Worm (Caenorhabditis elegans) whole organism, L3 larva: ENCODE measurements around the gene her-1.

Experiments
- R02D3.7 ChIP-seq: fragments of 150-350 bp; optimal IDR thresholded peaks from 2 replicates; lab custom pipeline; 2014; ENCODE audit warnings: missing biosample characterization, missing genetic modification characterization
- ZK546.5 ChIP-seq: sonication (generic microtip); optimal IDR thresholded peaks from 2 replicates; lab custom pipeline; 2017; ENCODE audit warnings: missing biosample characterization, missing genetic modification characterization
- aly-2 ChIP-seq: fragments of 150-350 bp; optimal IDR thresholded peaks from 2 replicates; lab custom pipeline; 2014; ENCODE audit warnings: missing biosample characterization, missing genetic modification characterization
- ama-1 ChIP-seq: fragments of 150-350 bp; optimal IDR thresholded peaks from 2 replicates; lab custom pipeline; 2018
- ceh-16 ChIP-seq: sonication (generic microtip); optimal IDR thresholded peaks from 2 replicates; lab custom pipeline; 2017; ENCODE audit warnings: missing biosample characterization, missing genetic modification characterization
- ceh-28 ChIP-seq: fragments of 150-350 bp; optimal IDR thresholded peaks from 2 replicates; lab custom pipeline; 2014; ENCODE audit warnings: missing biosample characterization, missing genetic modification reagents, missing genetic modification characterization
- ceh-82 ChIP-seq: fragments of 150-350 bp; optimal IDR thresholded peaks from 2 replicates; lab custom pipeline; 2014; ENCODE audit warnings: missing biosample characterization, missing genetic modification characterization
- ceh-9 ChIP-seq: sonication (generic microtip); optimal IDR thresholded peaks from 2 replicates; lab custom pipeline; 2018; ENCODE audit warnings: missing biosample characterization, missing genetic modification characterization
- daf-12 ChIP-seq: fragments of 150-350 bp; optimal IDR thresholded peaks from 2 replicates; lab custom pipeline; 2014; ENCODE audit warnings: missing biosample characterization, missing genetic modification reagents, missing genetic modification characterization
- egl-27 ChIP-seq: sonication (generic microtip); optimal IDR thresholded peaks from 4 replicates; lab custom pipeline; 2017; ENCODE audit warnings: missing biosample characterization, missing genetic modification reagents, missing genetic modification characterization
- egl-5 ChIP-seq: fragments of 150-350 bp; optimal IDR thresholded peaks from 2 replicates; lab custom pipeline; 2017; ENCODE audit warnings: missing biosample characterization, missing genetic modification reagents, missing genetic modification characterization, inconsistent platforms
- elt-1 ChIP-seq: fragments of 150-350 bp; optimal IDR thresholded peaks from 2 replicates; lab custom pipeline; 2014; ENCODE audit warnings: missing biosample characterization, missing genetic modification characterization
- elt-3 ChIP-seq, 3 experiments: fragments of 150-350 bp in 1 of 3; sonication (generic microtip) in 2 of 3; optimal IDR thresholded peaks; 2 replicates in 2 of 3; 4 replicates in 1 of 3; lab custom pipeline; 2014 to 2017; ENCODE audit warnings: missing biosample characterization in 3 of 3, missing genetic modification characterization in 3 of 3
- eor-1 ChIP-seq, 2 experiments: fragments of 150-350 bp; optimal IDR thresholded peaks; 2 replicates each; lab custom pipeline; 2014 to 2018; ENCODE audit warnings: missing biosample characterization in 2 of 2, missing genetic modification characterization in 2 of 2
- fkh-10 ChIP-seq: sonication (generic microtip); optimal IDR thresholded peaks from 2 replicates; lab custom pipeline; 2017; ENCODE audit warnings: missing biosample characterization, missing genetic modification reagents, missing genetic modification characterization
- fkh-2 ChIP-seq: fragments of 150-350 bp; optimal IDR thresholded peaks from 2 replicates; lab custom pipeline; 2014; ENCODE audit warnings: missing biosample characterization, missing genetic modification reagents, missing genetic modification characterization
- fos-1 ChIP-seq: fragments of 150-350 bp; optimal IDR thresholded peaks from 2 replicates; lab custom pipeline; 2014; ENCODE audit warnings: missing biosample characterization, missing genetic modification characterization
- hmg-11 ChIP-seq: sonication (generic microtip); optimal IDR thresholded peaks from 2 replicates; lab custom pipeline; 2016; ENCODE audit warnings: missing genetic modification characterization, missing compliant biosample characterization
- jun-1 ChIP-seq: fragments of 150-350 bp; optimal IDR thresholded peaks from 2 replicates; lab custom pipeline; 2014; ENCODE audit warnings: missing biosample characterization, missing genetic modification reagents, missing genetic modification characterization
- lin-15B ChIP-seq: fragments of 150-350 bp; optimal IDR thresholded peaks from 2 replicates; lab custom pipeline; 2014; ENCODE audit warnings: missing biosample characterization, missing genetic modification characterization
- lin-39 ChIP-seq: fragments of 150-350 bp; optimal IDR thresholded peaks from 2 replicates; lab custom pipeline; 2018; ENCODE audit warnings: missing biosample characterization, missing genetic modification reagents, missing genetic modification characterization
- mdl-1 ChIP-seq: fragments of 150-350 bp; optimal IDR thresholded peaks from 2 replicates; lab custom pipeline; 2014; ENCODE audit warnings: missing biosample characterization, missing genetic modification characterization
- mml-1 ChIP-seq: fragments of 150-350 bp; sonication (generic microtip); optimal IDR thresholded peaks from 3 replicates; lab custom pipeline; 2014; ENCODE audit warnings: missing biosample characterization, missing genetic modification characterization
- nfya-1 ChIP-seq: sonication (generic microtip); optimal IDR thresholded peaks from 2 replicates; lab custom pipeline; 2017; ENCODE audit warnings: missing genetic modification characterization, mild to moderate bottlenecking, missing compliant biosample characterization, antibody characterized with exemption, moderate library complexity; ENCODE audit not compliant: insufficient read depth
- nhr-12 ChIP-seq: fragments of 150-350 bp; optimal IDR thresholded peaks from 2 replicates; lab custom pipeline; 2014; ENCODE audit warnings: missing biosample characterization, missing genetic modification characterization
- nhr-23 ChIP-seq: fragments of 150-350 bp; optimal IDR thresholded peaks from 2 replicates; lab custom pipeline; 2014; ENCODE audit warnings: missing biosample characterization, missing genetic modification reagents, missing genetic modification characterization
- nhr-237 ChIP-seq: fragments of 150-350 bp; optimal IDR thresholded peaks from 2 replicates; lab custom pipeline; 2014; ENCODE audit warnings: missing biosample characterization, missing genetic modification characterization
- nhr-25 ChIP-seq: sonication (generic microtip); optimal IDR thresholded peaks from 2 replicates; lab custom pipeline; 2017; ENCODE audit warnings: missing biosample characterization, missing genetic modification characterization
- nhr-28 ChIP-seq: fragments of 150-350 bp; optimal IDR thresholded peaks from 2 replicates; lab custom pipeline; 2014; ENCODE audit warnings: missing biosample characterization, missing genetic modification characterization
- nhr-43 ChIP-seq: sonication (generic microtip); optimal IDR thresholded peaks from 2 replicates; lab custom pipeline; 2016; ENCODE audit warnings: mild to moderate bottlenecking, missing genetic modification characterization, missing compliant biosample characterization; ENCODE audit not compliant: poor library complexity, severe bottlenecking
- nhr-76 ChIP-seq: fragments of 150-350 bp; sonication (generic microtip); optimal IDR thresholded peaks from 5 replicates; lab custom pipeline; 2014; ENCODE audit warnings: missing biosample characterization, missing genetic modification characterization
- nhr-77 ChIP-seq: fragments of 150-350 bp; optimal IDR thresholded peaks from 2 replicates; lab custom pipeline; 2014; ENCODE audit warnings: missing biosample characterization, missing genetic modification characterization
- pha-4 ChIP-seq: fragments of 150-350 bp; optimal IDR thresholded peaks from 2 replicates; lab custom pipeline; 2014; ENCODE audit warnings: missing biosample characterization, missing genetic modification reagents, missing genetic modification characterization
- pqm-1 ChIP-seq: fragments of 150-350 bp; optimal IDR thresholded peaks from 2 replicates; lab custom pipeline; 2017; ENCODE audit warnings: missing biosample characterization, missing genetic modification characterization, inconsistent platforms
- sea-2 ChIP-seq: fragments of 150-350 bp; sonication (generic microtip); optimal IDR thresholded peaks from 4 replicates; lab custom pipeline; 2014; ENCODE audit warnings: missing biosample characterization, missing genetic modification reagents, missing genetic modification characterization
- snpc-4 ChIP-seq: fragments of 150-350 bp; optimal IDR thresholded peaks from 2 replicates; lab custom pipeline; 2014; ENCODE audit warnings: missing biosample characterization, missing genetic modification characterization
- tbx-2 ChIP-seq: sonication (generic microtip); optimal IDR thresholded peaks from 2 replicates; lab custom pipeline; 2016; ENCODE audit warnings: mild to moderate bottlenecking, missing genetic modification characterization, missing compliant biosample characterization
- unc-39 ChIP-seq: sonication (generic microtip); optimal IDR thresholded peaks from 4 replicates; lab custom pipeline; 2017; ENCODE audit warnings: missing biosample characterization, missing genetic modification characterization
- unc-62 ChIP-seq: fragments of 150-350 bp; sonication (generic microtip); optimal IDR thresholded peaks from 4 replicates; lab custom pipeline; 2014; ENCODE audit warnings: missing biosample characterization, missing genetic modification reagents, missing genetic modification characterization
- ztf-11 ChIP-seq: fragments of 150-350 bp; optimal IDR thresholded peaks from 2 replicates; lab custom pipeline; 2014; ENCODE audit warnings: missing biosample characterization, missing genetic modification characterization
- ztf-4 ChIP-seq: fragments of 150-350 bp; optimal IDR thresholded peaks from 2 replicates; lab custom pipeline; 2014; ENCODE audit warnings: missing biosample characterization, missing genetic modification characterization

her-1 gene

ce11 chrV:9680260-9680659 is 16.6 kb upstream of the her-1 start:
- TF ChIP-seq tbx-2 (tag; lab: Kevin White, UChicago): no peak
- TF ChIP-seq mml-1 (tag; lab: Kevin White, UChicago): no peak
- TF ChIP-seq nhr-76 (tag; lab: Kevin White, UChicago): no peak
- no peak for TF ChIP-seq ceh-82 (tag; lab: Kevin White, UChicago)
- no peak for TF ChIP-seq egl-5 (tag; lab: Kevin White, UChicago)
- TF ChIP-seq fos-1 (tag; lab: Kevin White, UChicago): no peak
- no peak for TF ChIP-seq nhr-28 (tag; lab: Kevin White, UChicago)
- TF ChIP-seq pqm-1 (tag; lab: Kevin White, UChicago): no peak
- TF ChIP-seq nfya-1: no peak
- no peak for TF ChIP-seq nhr-237 (tag; lab: Kevin White, UChicago)
- TF ChIP-seq pha-4 (tag; lab: Kevin White, UChicago): no peak
- no peak for TF ChIP-seq nhr-77 (tag; lab: Kevin White, UChicago)
- no peak for TF ChIP-seq ztf-11 (tag; lab: Kevin White, UChicago)

ce11 chrV:9685559-9685958 is 11.3 kb upstream of the her-1 start, which contains the start of gene ZK287.4:
TSS of gene ZK287.4 (minus strand) at chrV:9685659.
- no peak for TF ChIP-seq pha-4 (tag; lab: Kevin White, UChicago)
- no peak for TF ChIP-seq unc-39
- TF ChIP-seq nhr-43 (tag; lab: Kevin White, UChicago): no peak
- no peak for TF ChIP-seq hmg-11 (tag; lab: Kevin White, UChicago)
- no peak for TF ChIP-seq nhr-237 (tag; lab: Kevin White, UChicago)
- TF ChIP-seq pqm-1 (tag; lab: Kevin White, UChicago): no peak
- no peak for TF ChIP-seq fkh-10 (GFP tag; lab: Kevin White, UChicago)
- no peak for TF ChIP-seq lin-15B (tag; lab: Kevin White, UChicago)
- TF ChIP-seq ceh-28: no peak
- no peak for TF ChIP-seq sea-2 (GFP tag; lab: Kevin White, UChicago)
- TF ChIP-seq nhr-25: no peak
- no peak for TF ChIP-seq elt-1 (tag; lab: Kevin White, UChicago)

ce11 chrV:9689364-9689763 is 7.5 kb upstream of the her-1 start:
- TF ChIP-seq eor-1 (tag; optimal IDR thresholded peaks at IDR 0.05; lab: Kevin White, UChicago): no peak
- TF ChIP-seq ama-1 (lab: Kevin White, UChicago): peak; percentile 32

- TF ChIP-seq ceh-9 (tag; lab: Kevin White, UChicago) (no peak), unc-62 (GFP tag; lab: Kevin White, UChicago) (no peak), nhr-237 (tag; lab: Kevin White, UChicago) (no peak), tbx-2 (tag; lab: Kevin White, UChicago) (no peak), nhr-25 (no peak), ZK546.5 (tag; lab: Kevin White, UChicago) (no peak), eor-1 (tag; optimal IDR thresholded peaks at IDR 0.05; lab: Kevin White, UChicago) (no peak), mml-1 (tag; lab: Kevin White, UChicago) (no peak), unc-39 (no peak), nhr-12 (tag; lab: Kevin White, UChicago) (no peak), aly-2 (tag; lab: Kevin White, UChicago) (no peak), mdl-1 (tag; lab: Kevin White, UChicago) (no peak), pqm-1 (tag; lab: Kevin White, UChicago) (no peak), egl-27 (tag; lab: Kevin White, UChicago) (no peak), jun-1 (tag; lab: Kevin White, UChicago) (no peak), daf-12 (tag; lab: Kevin White, UChicago) (no peak), ceh-16 (tag; lab: Kevin White, UChicago) (no peak)
- TF ChIP-seq, all 47 proteins: peak for 0
Measured at ce11 chrV:9690099-9690572, 6.7 kb upstream of the her-1 start, which contains the start of gene rbx-1. TSS of gene rbx-1 (minus strand) at chrV:9690522.

ce11 chrV:9690728-9691127 is 6.1 kb upstream of the her-1 start:
- peak; percentile 72 for TF ChIP-seq hmg-11 (tag; lab: Kevin White, UChicago)
- no peak for TF ChIP-seq aly-2 (tag; lab: Kevin White, UChicago)
- TF ChIP-seq nhr-25: peak; percentile 51
- no peak for TF ChIP-seq elt-1 (tag; lab: Kevin White, UChicago)
- TF ChIP-seq ceh-28: no peak
- no peak for TF ChIP-seq eor-1 (tag; optimal IDR thresholded peaks at IDR 0.05; lab: Kevin White, UChicago)
- no peak for TF ChIP-seq fos-1 (tag; lab: Kevin White, UChicago)
- no peak for TF ChIP-seq nhr-76 (tag; lab: Kevin White, UChicago)
- TF ChIP-seq fkh-10 (GFP tag; lab: Kevin White, UChicago): no peak
- TF ChIP-seq jun-1 (tag; lab: Kevin White, UChicago): no peak
- peak; percentile 41 for TF ChIP-seq nhr-23
- TF ChIP-seq egl-27 (tag; lab: Kevin White, UChicago): no peak
- no peak for TF ChIP-seq nhr-28 (tag; lab: Kevin White, UChicago)
- no peak for TF ChIP-seq ztf-4 (tag; lab: Kevin White, UChicago)
- no peak for TF ChIP-seq ztf-11 (tag; lab: Kevin White, UChicago)
- TF ChIP-seq sea-2 (GFP tag; lab: Kevin White, UChicago): no peak
- TF ChIP-seq elt-3 (tag; optimal IDR thresholded peaks at IDR 0.05; lab: Kevin White, UChicago): no peak
- TF ChIP-seq nhr-77 (tag; lab: Kevin White, UChicago): no peak
- peak; percentile 18 for TF ChIP-seq snpc-4
- TF ChIP-seq fkh-2: no peak
- no peak for TF ChIP-seq R02D3.7 (tag; lab: Kevin White, UChicago)
- TF ChIP-seq nfya-1: no peak
- no peak for TF ChIP-seq ceh-16 (tag; lab: Kevin White, UChicago)
- no peak for TF ChIP-seq nhr-12 (tag; lab: Kevin White, UChicago)
- no peak for TF ChIP-seq nhr-43 (tag; lab: Kevin White, UChicago)
- TF ChIP-seq lin-39: no peak
- no peak for TF ChIP-seq ceh-82 (tag; lab: Kevin White, UChicago)
